Fruit fly (Drosophila melanogaster): ENCODE results near the gene gny.

Gene gny

DNA sequence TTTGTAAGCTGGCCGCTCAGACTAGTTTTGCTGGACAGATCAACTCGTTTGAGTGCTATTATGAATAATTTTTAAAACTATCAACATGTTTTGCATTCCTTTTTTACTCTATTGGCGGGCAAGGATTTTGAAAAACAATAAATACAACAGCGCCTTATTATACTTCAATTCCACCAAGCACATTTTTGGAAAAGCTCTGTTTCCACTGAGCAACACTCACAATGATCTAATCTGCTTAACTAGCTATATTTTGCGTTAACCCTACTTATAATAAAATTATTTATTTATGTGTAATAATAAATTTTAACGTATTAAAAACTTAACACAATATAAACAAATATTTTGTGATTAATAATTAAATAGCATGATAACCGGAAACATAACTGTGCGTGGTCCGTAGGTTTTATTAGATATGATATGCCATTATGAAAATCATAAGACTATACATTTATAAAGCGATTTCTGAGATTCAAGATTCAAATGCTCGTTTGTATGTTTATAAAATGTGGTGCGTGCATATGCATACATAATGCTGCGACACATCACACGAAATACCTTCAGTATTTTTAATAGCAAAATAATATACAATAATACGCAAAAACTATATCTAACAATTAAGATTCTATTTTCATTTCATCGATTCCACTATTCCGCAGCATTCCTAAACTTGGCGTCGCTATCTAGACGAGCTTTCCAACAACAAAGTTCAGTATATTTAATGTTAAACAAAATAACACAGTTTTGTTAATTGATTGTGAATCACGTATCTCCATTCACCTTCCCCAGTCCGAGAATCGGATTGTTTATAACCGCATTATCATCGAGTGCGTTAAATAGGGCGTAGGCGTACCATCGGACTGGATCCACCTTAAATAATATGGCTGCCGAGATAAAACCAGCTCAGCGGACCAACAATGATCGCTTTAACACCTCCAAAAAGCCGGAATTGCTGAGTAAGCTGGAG is 43.0 kb downstream of the gny start, which contains the start of the genes pie and Wdfy2:
Gene pie (minus strand): TSS at position 138 of the 964 bp plus-strand sequence.
Gene Wdfy2 (plus strand): TSS at position 649 of the 964 bp plus-strand sequence.
- TF ChIP-seq CG14710 (tag; optimal IDR thresholded peaks at IDR 0.05) (peak; percentile 39), gfzf (GFP tag; optimal IDR thresholded peaks at IDR 0.05) (peak; percentile 26), CG8924 (tag; optimal IDR thresholded peaks at IDR 0.05) (peak; percentile 10), oc (tag; optimal IDR thresholded peaks at IDR 0.05) (no peak), Dp (GFP tag; optimal IDR thresholded peaks at IDR 0.05) (peak; percentile 73), Hsf (GFP tag; optimal IDR thresholded peaks at IDR 0.05) (no peak), CG17361 (GFP tag; IDR thresholded peaks at IDR 0.05) (peak; percentile 56; the same call in 1 of the 3 replicates), YL-1 (GFP tag; optimal IDR thresholded peaks at IDR 0.05) (peak; percentile 19), MESR4 (GFP tag; optimal IDR thresholded peaks at IDR 0.05) (peak; percentile 67), row (GFP tag; IDR thresholded peaks at IDR 0.05) (peak; percentile 77), pita (GFP tag; optimal IDR thresholded peaks at IDR 0.05) (no peak), chif (GFP tag; optimal IDR thresholded peaks at IDR 0.05) (no peak), ttk (GFP tag; IDR thresholded peaks at IDR 0.05) (no peak), zen (tag; optimal IDR thresholded peaks at IDR 0.05) (peak; percentile 15), pzg (GFP tag; optimal IDR thresholded peaks at IDR 0.05) (peak; percentile 35), CG4617 (GFP tag; optimal IDR thresholded peaks at IDR 0.05; ENCODE audit: borderline replicate concordance) (peak; percentile 29), CG9727 (GFP tag; optimal IDR thresholded peaks at IDR 0.05) (no peak), Rfx (GFP tag; IDR thresholded peaks at IDR 0.05) (0 out of 2 replicates have a peak, but pooled peaks have one; percentile 13), pfk (GFP tag; optimal IDR thresholded peaks at IDR 0.05) (peak; percentile 80), Atf3 (GFP tag; optimal IDR thresholded peaks at IDR 0.05) (no peak), dm (GFP tag; optimal IDR thresholded peaks at IDR 0.05) (no peak), MBD-R2 (GFP tag; IDR thresholded peaks at IDR 0.05) (peak; percentile 40; the same call in 1 of the 2 replicates), CG12391 (tag; optimal IDR thresholded peaks at IDR 0.05) (peak; percentile 9), CG17385 (GFP tag; optimal IDR thresholded peaks at IDR 0.05) (no peak), vnd (GFP tag; IDR thresholded peaks at IDR 0.05; ENCODE audit: partially characterized antibody) (no peak), sisA (GFP tag; IDR thresholded peaks at IDR 0.05) (no peak; the same call in 1 of the 2 replicates), Deaf1 (tag; optimal IDR thresholded peaks at IDR 0.05) (no peak), nmo (GFP tag; optimal IDR thresholded peaks at IDR 0.05) (peak; percentile 29), E2f2 (GFP tag; IDR thresholded peaks at IDR 0.05) (peak; percentile 79), CG18262 (tag; optimal IDR thresholded peaks at IDR 0.05) (peak; percentile 31), CG16813 (GFP tag; IDR thresholded peaks at IDR 0.05; ENCODE audit: partially characterized antibody) (no peak), chm (GFP tag; IDR thresholded peaks at IDR 0.05) (no peak), Dfd (GFP tag; optimal IDR thresholded peaks at IDR 0.05) (peak in 1 of 2 experiments; percentile 66), CoRest (tag; optimal IDR thresholded peaks at IDR 0.05) (peak; percentile 28), CG1024 (GFP tag; IDR thresholded peaks at IDR 0.05) (peak; percentile 89), CG13424 (tag; optimal IDR thresholded peaks at IDR 0.05) (no peak), PHDP (tag; optimal IDR thresholded peaks at IDR 0.05) (no peak), Poxn (GFP tag; IDR thresholded peaks at IDR 0.05) (no peak), phol (tag; optimal IDR thresholded peaks at IDR 0.05) (peak; percentile 39), Dek (tag; optimal IDR thresholded peaks at IDR 0.05) (no peak), CG16779 (GFP tag; IDR thresholded peaks at IDR 0.05) (no peak), CG11723 (GFP tag; optimal IDR thresholded peaks at IDR 0.05) (peak; percentile 74), unc-4 (GFP tag; IDR thresholded peaks at IDR 0.05; ENCODE audit: partially characterized antibody) (no peak), CG14050 (GFP tag; IDR thresholded peaks at IDR 0.05) (no peak), CG32772 (GFP tag; IDR thresholded peaks at IDR 0.05) (no peak), CG12659 (GFP tag; optimal IDR thresholded peaks at IDR 0.05) (peak; percentile 36), CG6272 (GFP tag; IDR thresholded peaks at IDR 0.05) (no peak), dmrt11E (tag; optimal IDR thresholded peaks at IDR 0.05) (peak; percentile 8)
